Worm (Caenorhabditis elegans) whole organism, early embryonic: ENCODE measurements around the gene F02C9.2.

ENCODE experiments used
- B0310.2 ChIP-seq: sonication (generic microtip); optimal IDR thresholded peaks from 2 replicates; lab custom pipeline; 2016; ENCODE audit warnings: mild to moderate bottlenecking, missing genetic modification characterization, missing compliant biosample characterization
- F13C5.2 ChIP-seq: sonication (generic microtip); optimal IDR thresholded peaks from 2 replicates; lab custom pipeline; 2017; ENCODE audit warnings: mild to moderate bottlenecking, missing genetic modification characterization, inconsistent platforms, missing compliant biosample characterization
- aly-1 ChIP-seq: sonication (generic microtip); optimal IDR thresholded peaks from 2 replicates; lab custom pipeline; 2016; ENCODE audit warnings: missing genetic modification characterization, missing compliant biosample characterization
- ama-1 ChIP-seq: fragments of 150-350 bp; optimal IDR thresholded peaks from 2 replicates; lab custom pipeline; 2014
- ceh-13 ChIP-seq: fragments of 200-800 bp; sonication (Bioruptor generic); optimal IDR thresholded peaks from 2 replicates; lab custom pipeline; 2018; ENCODE audit warnings: mild to moderate bottlenecking, missing genetic modification characterization, missing compliant biosample characterization
- ceh-36 ChIP-seq: sonication (generic microtip); optimal IDR thresholded peaks from 2 replicates; lab custom pipeline; 2016; ENCODE audit warnings: missing genetic modification characterization, inconsistent platforms, missing compliant biosample characterization
- ets-7 ChIP-seq: sonication (generic microtip); optimal IDR thresholded peaks from 2 replicates; lab custom pipeline; 2016; ENCODE audit warnings: missing genotype, missing genetic modification characterization, missing compliant biosample characterization
- flt-1 ChIP-seq: fragments of 200-800 bp; sonication (Bioruptor generic); IDR thresholded peaks from 2 replicates; pipeline ENCODE4 v1.3.6; 2022; ENCODE audit warnings: missing genetic modification characterization, missing compliant biosample characterization
- hmbx-1 ChIP-seq: sonication (generic microtip); optimal IDR thresholded peaks from 2 replicates; lab custom pipeline; 2016; ENCODE audit warnings: mild to moderate bottlenecking, missing genetic modification characterization, missing compliant biosample characterization
- hmg-4 ChIP-seq: fragments of 200-800 bp; sonication (Bioruptor generic); optimal IDR thresholded peaks from 2 replicates; lab custom pipeline; 2018; ENCODE audit warnings: mild to moderate bottlenecking, missing genetic modification characterization, missing compliant biosample characterization
- hnd-1 ChIP-seq: sonication (generic microtip); optimal IDR thresholded peaks from 2 replicates; lab custom pipeline; 2016; ENCODE audit warnings: missing genetic modification characterization, missing compliant biosample characterization
- pes-1 ChIP-seq: fragments of 200-800 bp; sonication (Bioruptor generic); IDR thresholded peaks from 2 replicates; pipeline ENCODE4 v1.3.6; 2022; ENCODE audit warnings: missing genetic modification reagents, missing genetic modification characterization, missing compliant biosample characterization
- scrt-1 ChIP-seq: fragments of 200-800 bp; sonication (Bioruptor generic); IDR thresholded peaks from 2 replicates; pipeline ENCODE4 v1.3.6; 2022; ENCODE audit warnings: missing genetic modification characterization, missing compliant biosample characterization
- sea-1 ChIP-seq: fragments of 200-800 bp; sonication (Bioruptor generic); conservative IDR thresholded peaks from 2 replicates; pipeline ENCODE4 v1.3.6; 2022; ENCODE audit warnings: missing genetic modification characterization, missing compliant biosample characterization
- tbx-11 ChIP-seq: fragments of 200-800 bp; sonication (Bioruptor generic); IDR thresholded peaks from 2 replicates; pipeline ENCODE4 v1.3.6; 2022; ENCODE audit warnings: missing genetic modification characterization, missing compliant biosample characterization
- tbx-37 ChIP-seq: fragments of 200-800 bp; sonication (Bioruptor generic); conservative IDR thresholded peaks from 2 replicates; pipeline ENCODE4 v1.3.6; 2022; ENCODE audit warnings: missing genetic modification reagents, missing genetic modification characterization, missing compliant biosample characterization
- tra-4 ChIP-seq: sonication (generic microtip); optimal IDR thresholded peaks from 2 replicates; lab custom pipeline; 2017; ENCODE audit warnings: missing genetic modification characterization, missing compliant biosample characterization

Gene F02C9.2

ce11 chrV:3105810-3106209, 27.7 kb upstream of the F02C9.2 start, which contains the start of gene str-69:
Gene str-69, minus strand, starts transcription at chrV:3105910.
- TF ChIP-seq hmg-4 (GFP tag; lab: Kevin White, UChicago): no peak

- TF ChIP-seq tbx-11 (GFP tag; lab: Robert Waterston, UW) (no peak), B0310.2 (no peak), hnd-1 (no peak)
Observed at ce11 chrV:3106785-3107184, 26.7 kb upstream of the F02C9.2 start.

ce11 chrV:3107450-3107849, 26.1 kb upstream of the F02C9.2 start, which contains the start of gene str-68:
Gene str-68, minus strand, starts transcription at chrV:3107550.
- TF ChIP-seq B0310.2 (no peak), F13C5.2 (tag; lab: Kevin White, UChicago) (no peak), aly-1 (tag; lab: Kevin White, UChicago) (no peak)

- TF ChIP-seq B0310.2 (no peak), aly-1 (tag; lab: Kevin White, UChicago) (no peak), ama-1 (no peak), scrt-1 (no peak), flt-1 (GFP tag; lab: Robert Waterston, UW) (no peak), hmg-4 (GFP tag; lab: Kevin White, UChicago) (no peak)
Observed at ce11 chrV:3112198-3112597, 21.3 kb upstream of the F02C9.2 start.

ce11 chrV:3113751-3114150, 19.8 kb upstream of the F02C9.2 start, which contains the start of gene Y73C8C.8:
Gene Y73C8C.8, minus strand, starts transcription at chrV:3113851.
- TF ChIP-seq ceh-13 (GFP tag; lab: Kevin White, UChicago) (no peak), scrt-1 (no peak), tra-4 (no peak)

ce11 chrV:3114973-3115372, 18.5 kb upstream of the F02C9.2 start, which contains the start of gene Y73C8C.3:
Gene Y73C8C.3, plus strand, starts transcription at chrV:3115273.
- TF ChIP-seq ets-7 (tag; lab: Kevin White, UChicago) (no peak), scrt-1 (no peak), hnd-1 (no peak), tbx-11 (GFP tag; lab: Robert Waterston, UW) (no peak), sea-1 (GFP tag; lab: Robert Waterston, UW) (no peak), F13C5.2 (tag; lab: Kevin White, UChicago) (no peak), ama-1 (no peak), B0310.2 (no peak), flt-1 (GFP tag; lab: Robert Waterston, UW) (no peak), tra-4 (no peak), tbx-37 (no peak), ceh-13 (GFP tag; lab: Kevin White, UChicago) (no peak), hmbx-1 (tag; lab: Kevin White, UChicago) (no peak), ceh-36 (tag; lab: Kevin White, UChicago) (no peak), aly-1 (tag; lab: Kevin White, UChicago) (no peak), pes-1 (no peak), hmg-4 (GFP tag; lab: Kevin White, UChicago) (no peak)

ce11 chrV:3118167-3118566, 15.3 kb upstream of the F02C9.2 start, which contains the start of gene clec-210:
Gene clec-210, plus strand, starts transcription at chrV:3118377.
- TF ChIP-seq ama-1: no peak
- no peak for TF ChIP-seq hnd-1
- TF ChIP-seq scrt-1: no peak
- no peak for TF ChIP-seq ceh-13 (GFP tag; lab: Kevin White, UChicago)
- no peak for TF ChIP-seq B0310.2
- TF ChIP-seq flt-1 (GFP tag; lab: Robert Waterston, UW): no peak
- TF ChIP-seq tbx-37: no peak
- no peak for TF ChIP-seq tbx-11 (GFP tag; lab: Robert Waterston, UW)
- TF ChIP-seq ceh-36 (tag; lab: Kevin White, UChicago): no peak
- no peak for TF ChIP-seq sea-1 (GFP tag; lab: Robert Waterston, UW)
- TF ChIP-seq aly-1 (tag; lab: Kevin White, UChicago): no peak
- no peak for TF ChIP-seq F13C5.2 (tag; lab: Kevin White, UChicago)
- no peak for TF ChIP-seq ets-7 (tag; lab: Kevin White, UChicago)
- TF ChIP-seq hmbx-1 (tag; lab: Kevin White, UChicago): no peak
- no peak for TF ChIP-seq hmg-4 (GFP tag; lab: Kevin White, UChicago)
- no peak for TF ChIP-seq pes-1
- no peak for TF ChIP-seq tra-4

- TF ChIP-seq scrt-1: no peak
- no peak for TF ChIP-seq aly-1 (tag; lab: Kevin White, UChicago)
- no peak for TF ChIP-seq tbx-37
- TF ChIP-seq B0310.2: no peak
- no peak for TF ChIP-seq tbx-11 (GFP tag; lab: Robert Waterston, UW)
Observed at ce11 chrV:3119185-3119584, 14.3 kb upstream of the F02C9.2 start.

- TF ChIP-seq tbx-11 (GFP tag; lab: Robert Waterston, UW) (no peak), ceh-13 (GFP tag; lab: Kevin White, UChicago) (no peak), hnd-1 (no peak), tbx-37 (no peak), hmbx-1 (tag; lab: Kevin White, UChicago) (no peak), pes-1 (no peak), ceh-36 (tag; lab: Kevin White, UChicago) (no peak), hmg-4 (GFP tag; lab: Kevin White, UChicago) (no peak), B0310.2 (no peak), ama-1 (no peak), scrt-1 (no peak), tra-4 (no peak), F13C5.2 (tag; lab: Kevin White, UChicago) (no peak), aly-1 (tag; lab: Kevin White, UChicago) (no peak), ets-7 (tag; lab: Kevin White, UChicago) (no peak), sea-1 (GFP tag; lab: Robert Waterston, UW) (no peak), flt-1 (GFP tag; lab: Robert Waterston, UW) (no peak)
Observed at ce11 chrV:3121743-3122142, 11.8 kb upstream of the F02C9.2 start, which contains the start of gene srt-56. Gene srt-56, minus strand, starts transcription at chrV:3121843.
